Worm (Caenorhabditis elegans) whole organism, late embryonic: ENCODE data around the gene tag-153.

ENCODE experiments used
- C38D4.7 ChIP-seq: fragments of 200-800 bp; sonication (Bioruptor generic); optimal IDR thresholded peaks from 2 replicates; lab custom pipeline; 2018; ENCODE audit warnings: mild to moderate bottlenecking, missing genetic modification characterization, moderate library complexity, missing compliant biosample characterization
- F13H6.1 ChIP-seq: sonication (generic microtip); optimal IDR thresholded peaks from 2 replicates; lab custom pipeline; 2016; ENCODE audit warnings: missing genetic modification characterization, missing compliant biosample characterization
- K02D7.2 ChIP-seq: sonication (generic microtip); optimal IDR thresholded peaks from 2 replicates; lab custom pipeline; 2017; ENCODE audit warnings: mild to moderate bottlenecking, missing genetic modification characterization, missing compliant biosample characterization
- K09A11.1 ChIP-seq: sonication (generic microtip); optimal IDR thresholded peaks from 2 replicates; lab custom pipeline; 2017; ENCODE audit warnings: antibody characterized with exemption, mild to moderate bottlenecking, missing genetic modification characterization, missing compliant biosample characterization; ENCODE audit not compliant: insufficient read depth
- T23F11.4 ChIP-seq: fragments of 200-800 bp; sonication (Bioruptor generic); optimal IDR thresholded peaks from 2 replicates; lab custom pipeline; 2018; ENCODE audit warnings: mild to moderate bottlenecking, missing genetic modification characterization, missing compliant biosample characterization
- Y22D7AL.16 ChIP-seq: sonication (generic microtip); optimal IDR thresholded peaks from 2 replicates; lab custom pipeline; 2016; ENCODE audit warnings: missing genetic modification characterization, missing compliant biosample characterization
- ama-1 ChIP-seq: fragments of 150-350 bp; optimal IDR thresholded peaks from 2 replicates; lab custom pipeline; 2014
- ceh-14 ChIP-seq: sonication (generic microtip); optimal IDR thresholded peaks from 2 replicates; lab custom pipeline; 2016; ENCODE audit warnings: missing genotype, missing genetic modification characterization, missing compliant biosample characterization
- ceh-18 ChIP-seq: sonication (generic microtip); optimal IDR thresholded peaks from 2 replicates; lab custom pipeline; 2016; ENCODE audit warnings: missing genetic modification characterization, missing compliant biosample characterization
- ceh-2 ChIP-seq: sonication (generic microtip); optimal IDR thresholded peaks from 2 replicates; lab custom pipeline; 2016; ENCODE audit warnings: missing genotype, missing genetic modification characterization, missing compliant biosample characterization
- ceh-22 ChIP-seq: sonication (generic microtip); optimal IDR thresholded peaks from 2 replicates; lab custom pipeline; 2017; ENCODE audit warnings: missing biosample characterization, missing genetic modification characterization
- ceh-24 ChIP-seq: sonication (generic microtip); optimal IDR thresholded peaks from 2 replicates; lab custom pipeline; 2016; ENCODE audit warnings: mild to moderate bottlenecking, missing genetic modification characterization, missing compliant biosample characterization
- ceh-30 ChIP-seq: fragments of 150-350 bp; optimal IDR thresholded peaks from 2 replicates; lab custom pipeline; 2014; ENCODE audit warnings: missing biosample characterization, missing genetic modification characterization
- ceh-48 ChIP-seq: sonication (generic microtip); optimal IDR thresholded peaks from 2 replicates; lab custom pipeline; 2016; ENCODE audit warnings: missing genetic modification characterization, inconsistent platforms, missing compliant biosample characterization
- dmd-4 ChIP-seq: sonication (generic microtip); optimal IDR thresholded peaks from 2 replicates; lab custom pipeline; 2016; ENCODE audit warnings: borderline replicate concordance, missing genetic modification characterization, missing compliant biosample characterization
- elt-4 ChIP-seq: sonication (generic microtip); optimal IDR thresholded peaks from 2 replicates; lab custom pipeline; 2016; ENCODE audit warnings: missing genetic modification characterization, missing compliant biosample characterization
- ets-4 ChIP-seq: sonication (generic microtip); optimal IDR thresholded peaks from 2 replicates; lab custom pipeline; 2016; ENCODE audit warnings: missing genetic modification characterization, missing compliant biosample characterization
- fkh-10 ChIP-seq: fragments of 150-350 bp; optimal IDR thresholded peaks from 2 replicates; lab custom pipeline; 2014; ENCODE audit warnings: missing biosample characterization, missing genetic modification reagents, missing genetic modification characterization
- fkh-6 ChIP-seq: sonication (generic microtip); optimal IDR thresholded peaks from 2 replicates; lab custom pipeline; 2016; ENCODE audit warnings: missing genetic modification characterization, missing compliant biosample characterization
- gmeb-2 ChIP-seq: sonication (generic microtip); optimal IDR thresholded peaks from 2 replicates; lab custom pipeline; 2016; ENCODE audit warnings: missing genetic modification characterization, inconsistent platforms, missing compliant biosample characterization
- hlh-15 ChIP-seq: sonication (generic microtip); optimal IDR thresholded peaks from 2 replicates; lab custom pipeline; 2016; ENCODE audit warnings: missing genetic modification characterization, missing compliant biosample characterization
- hlh-6 ChIP-seq: sonication (generic microtip); optimal IDR thresholded peaks from 2 replicates; lab custom pipeline; 2016; ENCODE audit warnings: missing genotype, missing genetic modification characterization, missing compliant biosample characterization
- lin-11 ChIP-seq: fragments of 200-800 bp; sonication (Bioruptor generic); optimal IDR thresholded peaks from 2 replicates; lab custom pipeline; 2018; ENCODE audit warnings: mild to moderate bottlenecking, missing genetic modification characterization, missing compliant biosample characterization
- mec-3 ChIP-seq: sonication (generic microtip); optimal IDR thresholded peaks from 2 replicates; lab custom pipeline; 2016; ENCODE audit warnings: borderline replicate concordance, missing genetic modification characterization, missing compliant biosample characterization
- nfya-1 ChIP-seq: sonication (generic microtip); optimal IDR thresholded peaks from 2 replicates; lab custom pipeline; 2017; ENCODE audit warnings: missing genetic modification characterization, mild to moderate bottlenecking, missing compliant biosample characterization, antibody characterized with exemption, moderate library complexity
- npax-4 ChIP-seq: sonication (generic microtip); optimal IDR thresholded peaks from 2 replicates; lab custom pipeline; 2016; ENCODE audit warnings: missing genetic modification characterization, missing compliant biosample characterization
- odd-2 ChIP-seq: sonication (generic microtip); optimal IDR thresholded peaks from 2 replicates; lab custom pipeline; 2017; ENCODE audit warnings: antibody characterized with exemption, mild to moderate bottlenecking, missing genetic modification characterization, missing compliant biosample characterization
- pag-3 ChIP-seq: sonication (generic microtip); optimal IDR thresholded peaks from 2 replicates; lab custom pipeline; 2016; ENCODE audit warnings: missing compliant biosample characterization, missing genetic modification characterization, borderline replicate concordance
- pat-9 ChIP-seq: fragments of 200-800 bp; sonication (Bioruptor generic); optimal IDR thresholded peaks from 2 replicates; lab custom pipeline; 2018; ENCODE audit warnings: mild to moderate bottlenecking, missing genetic modification characterization, moderate library complexity, missing compliant biosample characterization
- pax-1 ChIP-seq: fragments of 150-350 bp; optimal IDR thresholded peaks from 2 replicates; lab custom pipeline; 2014; ENCODE audit warnings: missing biosample characterization, missing genetic modification characterization
- pha-4 ChIP-seq: fragments of 150-350 bp; optimal IDR thresholded peaks from 2 replicates; lab custom pipeline; 2018; ENCODE audit warnings: missing biosample characterization, missing genetic modification reagents, missing genetic modification characterization
- pros-1 ChIP-seq: fragments of 150-350 bp; optimal IDR thresholded peaks from 2 replicates; lab custom pipeline; 2014; ENCODE audit warnings: missing biosample characterization, missing genetic modification reagents, missing genetic modification characterization
- sox-2 ChIP-seq: fragments of 200-800 bp; sonication (Bioruptor generic); IDR thresholded peaks from 2 replicates; pipeline ENCODE4 v1.3.6; 2022; ENCODE audit warnings: missing genetic modification reagents, missing genetic modification characterization, missing compliant biosample characterization
- sox-4 ChIP-seq: sonication (generic microtip); optimal IDR thresholded peaks from 2 replicates; lab custom pipeline; 2017; ENCODE audit warnings: mild to moderate bottlenecking, missing genetic modification characterization, inconsistent platforms, missing compliant biosample characterization
- unc-3 ChIP-seq, 2 experiments: fragments of 200-800 bp in 1 of 2; sonication (Bioruptor generic) in 1 of 2; sonication (generic microtip) in 1 of 2; conservative IDR thresholded peaks in 1 of 2; optimal IDR thresholded peaks in 1 of 2; 2 replicates each; pipeline versions ENCODE4 v1.3.6 to Lab custom; 2016 to 2022; ENCODE audit warnings: missing compliant biosample characterization in 2 of 2, missing genetic modification characterization in 2 of 2, missing genetic modification reagents in 1 of 2
- unc-86 ChIP-seq: sonication (generic microtip); optimal IDR thresholded peaks from 2 replicates; lab custom pipeline; 2016; ENCODE audit warnings: missing genetic modification characterization, missing compliant biosample characterization
- ztf-16 ChIP-seq: sonication (generic microtip); optimal IDR thresholded peaks from 2 replicates; lab custom pipeline; 2017; ENCODE audit warnings: missing genetic modification characterization, missing compliant biosample characterization

Gene tag-153

DNA sequence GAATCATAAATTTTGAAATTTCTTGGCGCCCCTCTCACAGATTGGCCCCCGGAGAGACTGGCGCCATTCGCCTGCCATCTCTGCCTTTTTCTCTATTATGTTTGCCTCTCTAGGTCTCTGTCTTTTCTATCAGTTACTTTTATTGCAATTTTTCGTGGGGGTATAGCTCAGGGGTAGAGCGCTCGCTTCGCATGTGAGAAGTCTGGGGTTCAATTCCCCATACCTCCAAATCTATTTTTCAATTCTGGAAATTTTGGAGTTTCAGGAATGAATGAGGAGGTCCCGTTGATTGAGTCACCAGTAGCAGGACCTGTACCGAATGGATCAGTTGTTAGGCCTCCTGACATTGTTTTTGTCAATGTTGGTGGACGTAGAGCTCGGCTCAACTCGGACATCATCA, 4.8 kb upstream of the tag-153 start, which contains the start of gene kvs-3 (continued):
- TF ChIP-seq ceh-22 (tag; lab: Kevin White, UChicago) (no peak), lin-11 (no peak), sox-4 (tag; lab: Kevin White, UChicago) (peak; percentile 62), fkh-10 (GFP tag; lab: Kevin White, UChicago) (no peak), T23F11.4 (GFP tag; lab: Kevin White, UChicago) (no peak), ets-4 (tag; lab: Kevin White, UChicago) (no peak), hlh-15 (tag; lab: Kevin White, UChicago) (no peak), ceh-14 (tag; lab: Kevin White, UChicago) (peak; percentile 48), K09A11.1 (tag; lab: Kevin White, UChicago) (no peak), odd-2 (tag; lab: Kevin White, UChicago) (no peak), ztf-16 (tag; lab: Kevin White, UChicago) (no peak), npax-4 (tag; lab: Kevin White, UChicago) (no peak), mec-3 (no peak), nfya-1 (tag; lab: Kevin White, UChicago) (peak; percentile 32), ceh-24 (tag; lab: Kevin White, UChicago) (no peak)

ce11 chrV:9321185-9321584, 1.7 kb upstream of the tag-153 start, which contains the start of gene F44A2.7:
Gene F44A2.7, plus strand, starts transcription at chrV:9321485.
- TF ChIP-seq ets-4 (tag; lab: Kevin White, UChicago) (no peak), unc-3 (GFP tag; conservative IDR thresholded peaks at IDR 0.05; lab: Robert Waterston, UW) (no peak), unc-3 (tag; optimal IDR thresholded peaks at IDR 0.05; lab: Kevin White, UChicago) (no peak), ceh-48 (no peak), pros-1 (tag; lab: Kevin White, UChicago) (no peak), C38D4.7 (GFP tag; lab: Kevin White, UChicago) (no peak), hlh-6 (no peak), pag-3 (tag; lab: Kevin White, UChicago) (no peak), ceh-2 (tag; lab: Kevin White, UChicago) (no peak), pax-1 (tag; lab: Kevin White, UChicago) (no peak), K02D7.2 (tag; lab: Kevin White, UChicago) (no peak), ztf-16 (tag; lab: Kevin White, UChicago) (no peak), nfya-1 (tag; lab: Kevin White, UChicago) (no peak), sox-2 (GFP tag; lab: Robert Waterston, UW) (no peak), F13H6.1 (tag; lab: Kevin White, UChicago) (no peak), fkh-6 (tag; lab: Kevin White, UChicago) (no peak)

ce11 chrV:9324167-9324566, 1.3 kb downstream of the tag-153 start:
- no peak for TF ChIP-seq mec-3
- TF ChIP-seq gmeb-2 (tag; lab: Kevin White, UChicago), result no peak
- TF ChIP-seq ceh-48, result no peak
- no peak for TF ChIP-seq ets-4 (tag; lab: Kevin White, UChicago)
- TF ChIP-seq Y22D7AL.16 (tag; lab: Kevin White, UChicago), result no peak
- no peak for TF ChIP-seq pha-4 (tag; lab: Kevin White, UChicago)
- no peak for TF ChIP-seq unc-86 (tag; lab: Kevin White, UChicago)
- TF ChIP-seq K09A11.1 (tag; lab: Kevin White, UChicago), result no peak
- TF ChIP-seq elt-4 (tag; lab: Kevin White, UChicago), result no peak
- no peak for TF ChIP-seq C38D4.7 (GFP tag; lab: Kevin White, UChicago)
- TF ChIP-seq ceh-30, result no peak
- no peak for TF ChIP-seq ceh-14 (tag; lab: Kevin White, UChicago)
- no peak for TF ChIP-seq ceh-22 (tag; lab: Kevin White, UChicago)
- TF ChIP-seq dmd-4 (tag; lab: Kevin White, UChicago), result no peak
- no peak for TF ChIP-seq ceh-24 (tag; lab: Kevin White, UChicago)
- no peak for TF ChIP-seq pros-1 (tag; lab: Kevin White, UChicago)
- TF ChIP-seq, all 69 proteins: peak for 0

DNA sequence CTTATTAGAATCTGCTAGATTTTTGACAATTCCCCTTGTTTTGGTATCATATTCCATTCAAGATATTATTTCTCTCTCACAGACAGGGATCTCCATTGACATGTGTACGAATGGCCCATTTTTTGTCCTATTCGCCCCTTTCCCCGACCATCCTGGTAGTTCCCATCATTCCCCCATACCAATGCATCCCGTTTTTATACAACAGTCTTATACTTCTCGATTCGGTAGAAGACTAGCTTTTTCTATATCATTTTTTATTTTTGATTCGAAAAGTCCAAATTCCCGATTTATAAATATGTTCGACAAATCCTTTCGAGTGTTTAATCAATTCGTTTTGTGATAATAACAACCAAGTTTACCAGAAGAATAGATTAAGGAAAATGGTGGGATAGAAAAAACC, 4.0 kb downstream of the tag-153 start:
- TF ChIP-seq sox-4 (tag; lab: Kevin White, UChicago) (no peak), ceh-18 (tag; lab: Kevin White, UChicago) (no peak), pat-9 (tag; lab: Kevin White, UChicago) (no peak), ama-1 (lab: Kevin White, UChicago) (no peak), fkh-6 (tag; lab: Kevin White, UChicago) (no peak)
- TF ChIP-seq, all 69 proteins: peak for 0
